Fruit fly (Drosophila melanogaster): Measurements from ENCODE around the gene ERp44.

The ERp44 gene

dm6 chrX:16332615-16333288 lies 35.2 kb upstream of the ERp44 start (continued):
- TF ChIP-seq dmrt11E (tag; optimal IDR thresholded peaks at IDR 0.05) (peak; percentile 96), Mes4 (GFP tag; optimal IDR thresholded peaks at IDR 0.05) (peak; percentile 96), disco-r (GFP tag; optimal IDR thresholded peaks at IDR 0.05) (peak; percentile 93), sim (GFP tag; IDR thresholded peaks at IDR 0.05) (peak; percentile 80; the same call in 1 of the 2 replicates), CG5180 (GFP tag; optimal IDR thresholded peaks at IDR 0.05) (peak; percentile 91), HLH3B (GFP tag; IDR thresholded peaks at IDR 0.05) (peak; percentile 88), CG31441 (GFP tag; IDR thresholded peaks at IDR 0.05) (peak; percentile 97), ems (GFP tag; optimal IDR thresholded peaks at IDR 0.05) (peak; percentile 93), CG17612 (GFP tag; IDR thresholded peaks at IDR 0.05) (peak; percentile 63), CG2199 (GFP tag; IDR thresholded peaks at IDR 0.05) (peak; percentile 95; the same call in 2 of the 3 replicates), Gug (GFP tag; IDR thresholded peaks at IDR 0.05) (peak; percentile 85), CG7372 (GFP tag; IDR thresholded peaks at IDR 0.05) (peak; percentile 93), CG8944 (GFP tag; optimal IDR thresholded peaks at IDR 0.05) (peak; percentile 91), Camta (GFP tag; optimal IDR thresholded peaks at IDR 0.05) (peak; percentile 96), CG4820 (GFP tag; optimal IDR thresholded peaks at IDR 0.05) (peak; percentile 90), CG11247 (GFP tag; IDR thresholded peaks at IDR 0.05) (peak; percentile 84), bsh (GFP tag; optimal IDR thresholded peaks at IDR 0.05) (peak; percentile 92 to 97), eyg (GFP tag; optimal IDR thresholded peaks at IDR 0.05) (peak; percentile 91), CG12155 (GFP tag; optimal IDR thresholded peaks at IDR 0.05) (peak; percentile 92), kay (GFP tag; optimal IDR thresholded peaks at IDR 0.05) (peak; percentile 90), ken (GFP tag; IDR thresholded peaks at IDR 0.05) (peak; percentile 89), BtbVII (GFP tag; optimal IDR thresholded peaks at IDR 0.05) (peak; percentile 96), Lhr (GFP tag; optimal IDR thresholded peaks at IDR 0.05) (peak; percentile 86), lmd (GFP tag; IDR thresholded peaks at IDR 0.05) (peak; percentile 95), Eip74EF (GFP tag; optimal IDR thresholded peaks at IDR 0.05) (peak in 1 of 2 experiments; percentile 98), ap (GFP tag; IDR thresholded peaks at IDR 0.05) (peak; percentile 73), HmgD (GFP tag; optimal IDR thresholded peaks at IDR 0.05) (peak; percentile 88), Hmx (GFP tag; optimal IDR thresholded peaks at IDR 0.05) (peak; percentile 88), sug (tag; optimal IDR thresholded peaks at IDR 0.05) (peak; percentile 95), CG1603 (tag; optimal IDR thresholded peaks at IDR 0.05) (peak; percentile 89), abd-A (tag; optimal IDR thresholded peaks at IDR 0.05) (peak; percentile 93), otp (GFP tag; IDR thresholded peaks at IDR 0.05) (peak; percentile 89; the same call in 2 of the 3 replicates), CG6813 (GFP tag; optimal IDR thresholded peaks at IDR 0.05) (peak; percentile 95), E2f1 (GFP tag; IDR thresholded peaks at IDR 0.05) (peak; percentile 90), CG6854 (GFP tag; optimal IDR thresholded peaks at IDR 0.05) (peak; percentile 95), Hmr (GFP tag; optimal IDR thresholded peaks at IDR 0.05) (peak; percentile 98), CG2889 (GFP tag; IDR thresholded peaks at IDR 0.05) (peak; percentile 80), sisA (GFP tag; IDR thresholded peaks at IDR 0.05) (peak; percentile 91), Dip3 (GFP tag; optimal IDR thresholded peaks at IDR 0.05) (peak; percentile 96), CG3281 (GFP tag; optimal IDR thresholded peaks at IDR 0.05) (peak; percentile 97), CG17359 (tag; optimal IDR thresholded peaks at IDR 0.05) (peak; percentile 95), HLH54F (GFP tag; optimal IDR thresholded peaks at IDR 0.05) (peak; percentile 96), CG9932 (GFP tag; IDR thresholded peaks at IDR 0.05) (peak; percentile 88), CG7786 (GFP tag; optimal IDR thresholded peaks at IDR 0.05) (peak; percentile 96), lilli (GFP tag; optimal IDR thresholded peaks at IDR 0.05) (peak; percentile 97), Ada2b (GFP tag; IDR thresholded peaks at IDR 0.05) (peak; percentile 88), CG9817 (tag; optimal IDR thresholded peaks at IDR 0.05) (peak; percentile 94), Bteb2 (GFP tag; optimal IDR thresholded peaks at IDR 0.05) (peak; percentile 90), dan (GFP tag; IDR thresholded peaks at IDR 0.05) (no peak), CG6765 (GFP tag; optimal IDR thresholded peaks at IDR 0.05) (peak; percentile 94)

All from whole organism, embryonic.